Worm (Caenorhabditis elegans): ENCODE measurements around the gene T01B7.9.

ce11 chrII:8731736-8732229 is 5.2 kb upstream of the T01B7.9 start:
- no peak for TF ChIP-seq him-1 (tag; optimal IDR thresholded peaks at IDR 0.05)
- TF ChIP-seq dao-5 (tag; optimal IDR thresholded peaks at IDR 0.05) = no peak
- no peak for TF ChIP-seq W03F9.2 (tag; optimal IDR thresholded peaks at IDR 0.05)

All from whole organism, L4/young adult.